Worm (Caenorhabditis elegans) whole organism, young adult: Measurements from ENCODE around the gene eri-5.

Source experiments
- B0336.3 ChIP-seq: fragments of 200-800 bp; sonication (Bioruptor generic); IDR thresholded peaks from 2 replicates; pipeline ENCODE4 v1.3.6; 2022; ENCODE audit warnings: missing genetic modification characterization, missing compliant biosample characterization
- chd-7 ChIP-seq: sonication (generic microtip); optimal IDR thresholded peaks from 2 replicates; lab custom pipeline; 2016; ENCODE audit warnings: mild to moderate bottlenecking, missing genetic modification characterization, moderate library complexity, missing compliant biosample characterization
- let-607 ChIP-seq, 2 experiments: fragments of 200-800 bp in 1 of 2; sonication (Bioruptor generic) in 1 of 2; sonication (generic microtip) in 1 of 2; optimal IDR thresholded peaks; 2 replicates each; lab custom pipeline; 2016 to 2018; ENCODE audit warnings: mild to moderate bottlenecking in 2 of 2, missing compliant biosample characterization in 2 of 2, missing genetic modification characterization in 2 of 2, moderate library complexity in 2 of 2, missing genotype in 1 of 2
- lir-1 ChIP-seq: fragments of 200-800 bp; sonication (Bioruptor generic); conservative IDR thresholded peaks from 2 replicates; pipeline ENCODE4 v1.3.6; 2022; ENCODE audit warnings: missing genetic modification reagents, missing genetic modification characterization, missing compliant biosample characterization
- sea-2 ChIP-seq: fragments of 200-800 bp; sonication (Bioruptor generic); IDR thresholded peaks from 2 replicates; pipeline ENCODE4 v1.3.6; 2022; ENCODE audit warnings: missing genetic modification characterization, missing compliant biosample characterization
- ztf-25 ChIP-seq: fragments of 200-800 bp; sonication (Bioruptor generic); IDR thresholded peaks from 2 replicates; pipeline ENCODE4 v1.3.6; 2022; ENCODE audit warnings: missing genetic modification reagents, missing genetic modification characterization, missing compliant biosample characterization

- TF ChIP-seq let-607 (tag; optimal IDR thresholded peaks at IDR 0.05; lab: Kevin White, UChicago) (peak; percentile 100), B0336.3 (GFP tag; lab: Robert Waterston, UW) (peak; percentile 97), lir-1 (GFP tag; lab: Robert Waterston, UW) (peak; percentile 93), ztf-25 (no peak), chd-7 (tag; lab: Kevin White, UChicago) (peak; percentile 95), sea-2 (GFP tag; lab: Robert Waterston, UW) (0 out of 2 replicates have a peak, but pooled peaks have one; percentile 49)
These were observed 1.6 kb upstream of the eri-5 start, which contains the start of gene trap-3 for ce11 chrIV:2388949-2389495.
